Fruit fly (Drosophila melanogaster) Kc167 (cell line): ENCODE measurements around the gene Hex-A.

Experiments
- h ChIP-seq: fragments of >200 bp; optimal IDR thresholded peaks from 3 replicates; lab custom pipeline; 2018; ENCODE audit warnings: missing external identifiers
- insv ChIP-seq: fragments of >200 bp; optimal IDR thresholded peaks from 3 replicates; lab custom pipeline; 2018; ENCODE audit warnings: missing external identifiers
- psq ChIP-seq: fragments of >200 bp; optimal IDR thresholded peaks from 2 replicates; lab custom pipeline; 2017; ENCODE audit warnings: missing external identifiers
- ttk ChIP-seq: sonication (Bioruptor generic); optimal IDR thresholded peaks from 2 replicates; lab custom pipeline; 2017; ENCODE audit warnings: missing external identifiers

DNA sequence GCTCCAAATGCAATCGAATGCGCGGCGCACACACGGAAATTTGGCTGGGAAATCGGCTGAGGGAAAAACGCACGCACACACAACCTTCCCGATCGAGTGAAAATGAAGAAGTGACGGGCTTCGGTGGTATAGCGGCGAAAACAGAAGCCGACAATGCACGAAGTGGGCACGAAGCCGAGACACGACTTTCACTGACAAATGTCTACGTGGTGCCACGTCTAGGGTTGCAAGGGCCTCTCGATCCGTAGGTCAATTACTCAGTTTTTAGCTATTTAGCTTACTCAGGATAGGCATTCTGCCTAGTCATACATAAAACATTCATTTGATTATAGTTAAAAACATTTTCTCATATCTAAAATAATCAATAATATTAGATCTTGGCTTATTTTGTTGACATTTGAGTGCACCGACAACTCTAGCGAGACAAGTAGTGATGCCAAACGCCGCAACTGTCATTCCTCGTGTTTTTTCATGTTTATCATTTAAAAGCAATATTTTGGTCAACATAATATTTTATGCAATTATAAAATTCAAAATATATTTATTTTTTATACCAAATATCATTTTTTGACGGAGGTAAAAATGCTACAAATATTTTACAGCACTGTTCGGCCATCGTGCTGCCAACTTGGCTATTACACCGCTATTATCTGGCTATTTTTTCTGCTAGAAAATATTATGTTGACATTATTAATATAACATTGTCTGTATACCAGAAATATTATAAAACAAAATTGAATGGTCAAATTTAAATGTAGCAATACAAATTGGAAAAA, 31.7 kb upstream of the Hex-A start:
- TF ChIP-seq psq (lab: Kevin White, UChicago): no peak
- TF ChIP-seq h (lab: Kevin White, UChicago): no peak
- no peak for TF ChIP-seq insv (lab: Kevin White, UChicago)
- TF ChIP-seq ttk (lab: Kevin White, UChicago): no peak
